Fruit fly (Drosophila melanogaster) whole organism, embryonic: ENCODE results near the gene akirin.
A peak's percentile ranks its signal among the peaks of the same experiment; 100 is the strongest.

Source experiments
- BEAF-32 ChIP-seq: fragments of 200-800 bp; sonication (Bioruptor generic); optimal IDR thresholded peaks from 3 replicates; lab custom pipeline; 2017; ENCODE audit warnings: missing biosample characterization, missing genetic modification characterization, mild to moderate bottlenecking, moderate library complexity, missing genetic modification reagents
- Bgb ChIP-seq: fragments of 200-800 bp; sonication (Bioruptor generic); IDR thresholded peaks from 2 replicates; pipeline ENCODE4 v1.3.6; 2022; ENCODE audit warnings: missing biosample characterization, missing genetic modification characterization; ENCODE audit not compliant: partially characterized antibody
- CG10565 ChIP-seq: fragments of 200-800 bp; sonication (Bioruptor generic); optimal IDR thresholded peaks from 3 replicates; lab custom pipeline; 2016; ENCODE audit warnings: missing biosample characterization, mild to moderate bottlenecking, missing genetic modification characterization
- CG10979 ChIP-seq: fragments of 200-800 bp; sonication (Bioruptor generic); optimal IDR thresholded peaks from 2 replicates; lab custom pipeline; 2018; ENCODE audit warnings: missing biosample characterization, mild to moderate bottlenecking, missing genetic modification characterization, moderate library complexity
- CG12299 ChIP-seq: fragments of 200-800 bp; sonication (Bioruptor generic); optimal IDR thresholded peaks from 2 replicates; lab custom pipeline; 2018; ENCODE audit warnings: missing biosample characterization, mild to moderate bottlenecking, missing genetic modification characterization
- CG1603 ChIP-seq: fragments of 200-800 bp; sonication (Bioruptor generic); optimal IDR thresholded peaks from 2 replicates; lab custom pipeline; 2019; ENCODE audit warnings: missing biosample characterization, mild to moderate bottlenecking, missing genetic modification characterization, moderate library complexity
- CG1647 ChIP-seq: fragments of 200-800 bp; sonication (Bioruptor generic); optimal IDR thresholded peaks from 3 replicates; lab custom pipeline; 2016; ENCODE audit warnings: missing biosample characterization, missing genetic modification characterization
- CG16813 ChIP-seq: fragments of 200-800 bp; sonication (Bioruptor generic); IDR thresholded peaks from 3 replicates; pipeline ENCODE4 v1.3.6; 2022; ENCODE audit warnings: missing biosample characterization, missing genetic modification characterization; ENCODE audit not compliant: partially characterized antibody
- CG17186 ChIP-seq: fragments of 200-800 bp; sonication (Bioruptor generic); optimal IDR thresholded peaks from 3 replicates; lab custom pipeline; 2017; ENCODE audit warnings: missing biosample characterization, missing genetic modification reagents, missing genetic modification characterization
- CG18599 ChIP-seq: fragments of 200-800 bp; sonication (Bioruptor generic); optimal IDR thresholded peaks from 3 replicates; lab custom pipeline; 2017; ENCODE audit warnings: missing biosample characterization, missing genetic modification characterization, mild to moderate bottlenecking, moderate library complexity, missing genetic modification reagents
- CG2116 ChIP-seq: fragments of 200-800 bp; sonication (Bioruptor generic); optimal IDR thresholded peaks from 3 replicates; lab custom pipeline; 2018; ENCODE audit warnings: missing biosample characterization, mild to moderate bottlenecking, missing genetic modification characterization
- CG2875 ChIP-seq: fragments of 200-800 bp; sonication (Bioruptor generic); optimal IDR thresholded peaks from 2 replicates; lab custom pipeline; 2017; ENCODE audit warnings: missing biosample characterization, mild to moderate bottlenecking, missing genetic modification characterization, missing genetic modification reagents
- CG3065 ChIP-seq: fragments of 200-800 bp; sonication (Bioruptor generic); optimal IDR thresholded peaks from 2 replicates; lab custom pipeline; 2016; ENCODE audit warnings: missing biosample characterization, missing genetic modification characterization
- CG7963 ChIP-seq: fragments of 200-800 bp; sonication (Bioruptor generic); IDR thresholded peaks from 3 replicates; pipeline ENCODE4 v1.3.6; 2022; ENCODE audit warnings: missing biosample characterization, missing genetic modification characterization; ENCODE audit not compliant: partially characterized antibody
- CG8290 ChIP-seq, 3 experiments: fragments of 200-800 bp; sonication (Bioruptor generic); optimal IDR thresholded peaks; 2 replicates each; lab custom pipeline; 2016 to 2019; ENCODE audit warnings: missing biosample characterization in 3 of 3, missing genetic modification characterization in 3 of 3, mild to moderate bottlenecking in 2 of 3, moderate library complexity in 1 of 3
- CG9797 ChIP-seq: fragments of 200-800 bp; sonication (Bioruptor generic); optimal IDR thresholded peaks from 3 replicates; lab custom pipeline; 2018; ENCODE audit warnings: missing biosample characterization, mild to moderate bottlenecking, missing genetic modification characterization
- CG9817 ChIP-seq: fragments of 200-800 bp; sonication (Bioruptor generic); optimal IDR thresholded peaks from 2 replicates; lab custom pipeline; 2018; ENCODE audit warnings: missing biosample characterization, mild to moderate bottlenecking, missing genetic modification characterization, moderate library complexity
- Chrac-16 ChIP-seq: fragments of 200-800 bp; sonication (Bioruptor generic); optimal IDR thresholded peaks from 3 replicates; lab custom pipeline; 2016; ENCODE audit warnings: missing biosample characterization, missing genetic modification characterization
- CoRest ChIP-seq: fragments of 200-800 bp; sonication (Bioruptor generic); optimal IDR thresholded peaks from 3 replicates; lab custom pipeline; 2018; ENCODE audit warnings: missing biosample characterization, mild to moderate bottlenecking, missing genetic modification characterization, moderate library complexity
- Dp ChIP-seq: fragments of 200-800 bp; sonication (Bioruptor generic); optimal IDR thresholded peaks from 2 replicates; lab custom pipeline; 2018; ENCODE audit warnings: missing biosample characterization, mild to moderate bottlenecking, missing genetic modification characterization, moderate library complexity
- E2f2 ChIP-seq: fragments of 200-800 bp; sonication (Bioruptor generic); IDR thresholded peaks from 2 replicates; pipeline ENCODE4 v1.3.6; 2022; ENCODE audit warnings: missing biosample characterization, missing genetic modification characterization
- Ets97D ChIP-seq: fragments of 200-800 bp; sonication (Bioruptor generic); optimal IDR thresholded peaks from 3 replicates; lab custom pipeline; 2016; ENCODE audit warnings: missing biosample characterization, missing genetic modification characterization
- Fer1 ChIP-seq: fragments of 200-800 bp; sonication (Bioruptor generic); optimal IDR thresholded peaks from 2 replicates; lab custom pipeline; 2017; ENCODE audit warnings: missing biosample characterization, mild to moderate bottlenecking, missing genetic modification characterization
- HLH3B ChIP-seq: fragments of 200-800 bp; sonication (Bioruptor generic); IDR thresholded peaks from 2 replicates; pipeline ENCODE4 v1.3.6; 2022; ENCODE audit warnings: missing biosample characterization, missing genetic modification characterization
- HLH4C ChIP-seq: fragments of 200-800 bp; sonication (Bioruptor generic); IDR thresholded peaks from 3 replicates; pipeline ENCODE4 v1.3.6; 2022; ENCODE audit warnings: missing biosample characterization, missing genetic modification characterization; ENCODE audit not compliant: partially characterized antibody
- Hey ChIP-seq: fragments of 200-800 bp; sonication (Bioruptor generic); optimal IDR thresholded peaks from 3 replicates; lab custom pipeline; 2018; ENCODE audit warnings: missing biosample characterization, mild to moderate bottlenecking, missing genetic modification characterization
- Lhr ChIP-seq: fragments of 200-800 bp; sonication (Bioruptor generic); optimal IDR thresholded peaks from 3 replicates; lab custom pipeline; 2017; ENCODE audit warnings: mild to moderate bottlenecking, missing biosample characterization, missing genetic modification reagents, missing genetic modification characterization
- Med ChIP-seq: fragments of 200-800 bp; sonication (Bioruptor generic); peaks from one replicate; lab custom pipeline; 2016; ENCODE audit warnings: missing biosample characterization, missing genetic modification characterization, mild to moderate bottlenecking, inconsistent platforms, moderate library complexity
- Myb ChIP-seq: fragments of 200-800 bp; sonication (Bioruptor generic); optimal IDR thresholded peaks from 2 replicates; lab custom pipeline; 2016; ENCODE audit warnings: missing biosample characterization, missing genetic modification characterization
- Nf-YC ChIP-seq: fragments of 200-800 bp; optimal IDR thresholded peaks from 3 replicates; lab custom pipeline; 2019; ENCODE audit warnings: missing biosample characterization, mild to moderate bottlenecking, missing genetic modification characterization, moderate library complexity
- Scr ChIP-seq: fragments of 200-800 bp; sonication (Bioruptor generic); IDR thresholded peaks from 2 replicates; pipeline ENCODE4 v1.3.6; 2022; ENCODE audit warnings: missing biosample characterization, missing genetic modification characterization; ENCODE audit not compliant: partially characterized antibody
- Sin3A ChIP-seq: fragments of >200 bp; optimal IDR thresholded peaks from 2 replicates; lab custom pipeline; 2018
- Sry-δ ChIP-seq: fragments of 200-800 bp; sonication (Bioruptor generic); optimal IDR thresholded peaks from 2 replicates; lab custom pipeline; 2016; ENCODE audit warnings: missing biosample characterization, missing genetic modification characterization
- Usf ChIP-seq: fragments of 200-800 bp; sonication (Bioruptor generic); optimal IDR thresholded peaks from 2 replicates; lab custom pipeline; 2017; ENCODE audit warnings: missing genotype, missing biosample characterization, missing genetic modification characterization
- Xrp1 ChIP-seq: fragments of 200-800 bp; sonication (Bioruptor generic); IDR thresholded peaks from 2 replicates; pipeline ENCODE4 v1.3.6; 2022; ENCODE audit warnings: missing biosample characterization, missing genetic modification characterization
- YL-1 ChIP-seq: fragments of 200-800 bp; sonication (Bioruptor generic); optimal IDR thresholded peaks from 3 replicates; lab custom pipeline; 2017; ENCODE audit warnings: missing biosample characterization, mild to moderate bottlenecking, missing genetic modification characterization
- amos ChIP-seq: fragments of 200-800 bp; sonication (Bioruptor generic); IDR thresholded peaks from 2 replicates; pipeline ENCODE4 v1.3.6; 2022; ENCODE audit warnings: missing biosample characterization, missing genetic modification characterization; ENCODE audit not compliant: partially characterized antibody
- ash1 ChIP-seq: fragments of 200-800 bp; sonication (Bioruptor generic); optimal IDR thresholded peaks from 2 replicates; lab custom pipeline; 2018; ENCODE audit warnings: missing biosample characterization, mild to moderate bottlenecking, missing genetic modification characterization
- chinmo ChIP-seq: fragments of 200-800 bp; sonication (Bioruptor generic); IDR thresholded peaks from 4 replicates; pipeline ENCODE4 v1.3.6; 2022; ENCODE audit warnings: missing biosample characterization, missing genetic modification characterization; ENCODE audit not compliant: partially characterized antibody
- fru ChIP-seq: fragments of >200 bp; optimal IDR thresholded peaks from 2 replicates; lab custom pipeline; 2017
- gcm ChIP-seq: fragments of 200-800 bp; sonication (Bioruptor generic); optimal IDR thresholded peaks from 2 replicates; lab custom pipeline; 2019; ENCODE audit warnings: missing biosample characterization, mild to moderate bottlenecking, missing genetic modification characterization, moderate library complexity
- gem ChIP-seq: fragments of 200-800 bp; sonication (Bioruptor generic); optimal IDR thresholded peaks from 2 replicates; lab custom pipeline; 2019; ENCODE audit warnings: missing biosample characterization, mild to moderate bottlenecking, missing genetic modification characterization, moderate library complexity
- jumu ChIP-seq: fragments of 200-800 bp; sonication (Bioruptor generic); optimal IDR thresholded peaks from 3 replicates; lab custom pipeline; 2016; ENCODE audit warnings: missing biosample characterization, missing genetic modification characterization
- mld ChIP-seq: fragments of 200-800 bp; sonication (Bioruptor generic); IDR thresholded peaks from 3 replicates; pipeline ENCODE4 v1.3.6; 2022; ENCODE audit warnings: missing biosample characterization, missing genetic modification characterization; ENCODE audit not compliant: partially characterized antibody
- nmo ChIP-seq: fragments of 200-800 bp; sonication (Bioruptor generic); optimal IDR thresholded peaks from 2 replicates; lab custom pipeline; 2018; ENCODE audit warnings: missing biosample characterization, mild to moderate bottlenecking, missing genetic modification characterization, moderate library complexity
- nom ChIP-seq: fragments of 200-800 bp; sonication (Bioruptor generic); optimal IDR thresholded peaks from 2 replicates; lab custom pipeline; 2017; ENCODE audit warnings: missing biosample characterization, missing genetic modification characterization, mild to moderate bottlenecking, moderate library complexity, missing genetic modification reagents
- pzg ChIP-seq: fragments of 200-800 bp; sonication (Bioruptor generic); optimal IDR thresholded peaks from 3 replicates; lab custom pipeline; 2018; ENCODE audit warnings: missing biosample characterization, mild to moderate bottlenecking, missing genetic modification characterization, moderate library complexity
- tna ChIP-seq: fragments of 200-800 bp; sonication (Bioruptor generic); IDR thresholded peaks from 2 replicates; pipeline ENCODE4 v1.3.6; 2022; ENCODE audit warnings: missing biosample characterization, missing genetic modification characterization; ENCODE audit not compliant: partially characterized antibody

akirin gene

dm6 chr3L:7334990-7335389 lies 34.7 kb upstream of the akirin start, which contains the start of the genes wrm1 and wrm2 (continued):
- TF ChIP-seq Dp (GFP tag; lab: Kevin White, UChicago) (peak; percentile 34), pzg (GFP tag; lab: Kevin White, UChicago) (peak; percentile 59), CG3065 (GFP tag; lab: Kevin White, UChicago) (peak; percentile 66), Bgb (peak; percentile 70), CG9817 (tag; lab: Kevin White, UChicago) (no peak), CG9797 (GFP tag; lab: Kevin White, UChicago) (peak; percentile 25), chinmo (GFP tag; lab: Robert Waterston, UW) (0 out of 4 replicates have a peak, but pooled peaks have one; percentile 13), Lhr (GFP tag; lab: Kevin White, UChicago) (peak; percentile 46), Sry-δ (GFP tag; lab: Kevin White, UChicago) (peak; percentile 90), fru (lab: Kevin White, UChicago) (no peak), CG10565 (GFP tag; lab: Kevin White, UChicago) (no peak), CG7963 (GFP tag; lab: Robert Waterston, UW) (0 out of 3 replicates have a peak, but pooled peaks have one; percentile 26), CoRest (tag; lab: Kevin White, UChicago) (peak; percentile 15), nmo (GFP tag; lab: Kevin White, UChicago) (peak; percentile 42), CG12299 (tag; lab: Kevin White, UChicago) (no peak), amos (peak; percentile 66), jumu (no peak), Med (peak; percentile 84), Xrp1 (GFP tag; lab: Robert Waterston, UW) (0 out of 2 replicates have a peak, but pooled peaks have one; percentile 5), nom (GFP tag; lab: Kevin White, UChicago) (peak; percentile 28), HLH4C (GFP tag; lab: Robert Waterston, UW) (peak; percentile 53; the same call in 2 of the 3 replicates), Chrac-16 (GFP tag; lab: Kevin White, UChicago) (no peak), E2f2 (GFP tag; lab: Robert Waterston, UW) (peak; percentile 48; the same call in 1 of the 2 replicates), Ets97D (GFP tag; lab: Kevin White, UChicago) (peak; percentile 56), Nf-YC (tag; lab: Kevin White, UChicago) (peak; percentile 10), CG16813 (GFP tag; lab: Robert Waterston, UW) (peak; percentile 57; the same call in 2 of the 3 replicates), BEAF-32 (GFP tag; lab: Kevin White, UChicago) (peak; percentile 74), CG8290 (GFP tag; optimal IDR thresholded peaks at IDR 0.05; lab: Kevin White, UChicago) (peak; percentile 38), CG8290 (tag; optimal IDR thresholded peaks at IDR 0.05; lab: Kevin White, UChicago) (peak in 1 of 2 experiments; percentile 95), gem (tag; lab: Kevin White, UChicago) (no peak), CG18599 (no peak), Usf (GFP tag; lab: Kevin White, UChicago) (no peak), HLH3B (GFP tag; lab: Robert Waterston, UW) (no peak), CG17186 (GFP tag; lab: Kevin White, UChicago) (peak; percentile 7), YL-1 (GFP tag; lab: Kevin White, UChicago) (peak; percentile 93), CG10979 (tag; lab: Kevin White, UChicago) (peak; percentile 7), CG1603 (peak; percentile 47), tna (GFP tag; lab: Robert Waterston, UW) (peak; percentile 67), Hey (no peak), Fer1 (peak; percentile 11), Sin3A (peak; percentile 10), CG2875 (GFP tag; lab: Kevin White, UChicago) (no peak), CG1647 (no peak), gcm (GFP tag; lab: Kevin White, UChicago) (peak; percentile 53), mld (GFP tag; lab: Robert Waterston, UW) (peak; percentile 76; the same call in 2 of the 3 replicates), ash1 (no peak), Scr (peak; percentile 61), CG2116 (peak; percentile 99), Myb (GFP tag; lab: Kevin White, UChicago) (peak; percentile 28)
